Fruit fly (Drosophila melanogaster) whole organism, embryonic: ENCODE data around the gene dunk.

ENCODE experiments used
- Abd-B ChIP-seq: fragments of 200-800 bp; sonication (Bioruptor generic); optimal IDR thresholded peaks from 2 replicates; lab custom pipeline; 2018; ENCODE audit warnings: missing biosample characterization, mild to moderate bottlenecking, missing genetic modification characterization, moderate library complexity
- CG10321 ChIP-seq: fragments of 200-800 bp; sonication (Bioruptor generic); IDR thresholded peaks from 2 replicates; pipeline ENCODE4 v1.3.6; 2022; ENCODE audit warnings: missing biosample characterization, missing genetic modification characterization
- CG10979 ChIP-seq: fragments of 200-800 bp; sonication (Bioruptor generic); optimal IDR thresholded peaks from 2 replicates; lab custom pipeline; 2018; ENCODE audit warnings: missing biosample characterization, mild to moderate bottlenecking, missing genetic modification characterization, moderate library complexity
- CG1233 ChIP-seq: fragments of 200-800 bp; sonication (Bioruptor generic); optimal IDR thresholded peaks from 4 replicates; lab custom pipeline; 2018; ENCODE audit warnings: missing biosample characterization, mild to moderate bottlenecking, missing genetic modification characterization
- CG15514 ChIP-seq: fragments of 200-800 bp; sonication (Bioruptor generic); optimal IDR thresholded peaks from 3 replicates; lab custom pipeline; 2017; ENCODE audit warnings: missing biosample characterization, missing genetic modification characterization, mild to moderate bottlenecking, moderate library complexity, missing genetic modification reagents
- CG1647 ChIP-seq: fragments of 200-800 bp; sonication (Bioruptor generic); optimal IDR thresholded peaks from 3 replicates; lab custom pipeline; 2016; ENCODE audit warnings: missing biosample characterization, missing genetic modification characterization
- CG2116 ChIP-seq: fragments of 200-800 bp; sonication (Bioruptor generic); optimal IDR thresholded peaks from 3 replicates; lab custom pipeline; 2018; ENCODE audit warnings: missing biosample characterization, mild to moderate bottlenecking, missing genetic modification characterization
- CG2875 ChIP-seq: fragments of 200-800 bp; sonication (Bioruptor generic); optimal IDR thresholded peaks from 2 replicates; lab custom pipeline; 2017; ENCODE audit warnings: missing biosample characterization, mild to moderate bottlenecking, missing genetic modification characterization, missing genetic modification reagents
- CG32767 ChIP-seq: fragments of 200-800 bp; sonication (Bioruptor generic); IDR thresholded peaks from 2 replicates; pipeline ENCODE4 v1.3.6; 2022; ENCODE audit warnings: missing biosample characterization, missing genetic modification characterization
- CG32772 ChIP-seq: fragments of 200-800 bp; sonication (Bioruptor generic); IDR thresholded peaks from 2 replicates; pipeline ENCODE4 v1.3.6; 2022; ENCODE audit warnings: missing biosample characterization, missing genetic modification characterization
- CG3281 ChIP-seq: fragments of 200-800 bp; sonication (Bioruptor generic); optimal IDR thresholded peaks from 3 replicates; lab custom pipeline; 2017; ENCODE audit warnings: missing biosample characterization, mild to moderate bottlenecking, missing genetic modification characterization
- CG34224 ChIP-seq: fragments of 200-800 bp; sonication (Bioruptor generic); IDR thresholded peaks from 3 replicates; pipeline ENCODE4 v1.3.6; 2022; ENCODE audit warnings: missing biosample characterization, missing genetic modification characterization; ENCODE audit not compliant: partially characterized antibody
- CG4404 ChIP-seq: fragments of 200-800 bp; sonication (Bioruptor generic); IDR thresholded peaks from 2 replicates; pipeline ENCODE4 v1.3.6; 2022; ENCODE audit warnings: missing biosample characterization, missing genetic modification characterization
- CG4424 ChIP-seq: fragments of 200-800 bp; sonication (Bioruptor generic); optimal IDR thresholded peaks from 3 replicates; lab custom pipeline; 2016; ENCODE audit warnings: missing biosample characterization, missing genetic modification characterization
- CG7745 ChIP-seq: fragments of 200-800 bp; sonication (Bioruptor generic); optimal IDR thresholded peaks from 2 replicates; lab custom pipeline; 2018; ENCODE audit warnings: missing biosample characterization, mild to moderate bottlenecking, missing genetic modification characterization, moderate library complexity
- CG8944 ChIP-seq: fragments of 200-800 bp; sonication (Bioruptor generic); optimal IDR thresholded peaks from 3 replicates; lab custom pipeline; 2016; ENCODE audit warnings: missing biosample characterization, missing genetic modification characterization
- D ChIP-seq, 2 experiments: fragments of 200-800 bp in 1 of 2; fragments of >200 bp in 1 of 2; sonication (Bioruptor generic) in 1 of 2; optimal IDR thresholded peaks; 2 replicates in 1 of 2; 3 replicates in 1 of 2; lab custom pipeline; 2017; ENCODE audit warnings: mild to moderate bottlenecking in 1 of 2, missing biosample characterization in 1 of 2, missing genetic modification characterization in 1 of 2, missing genetic modification reagents in 1 of 2
- Dip3 ChIP-seq: fragments of 200-800 bp; sonication (Bioruptor generic); optimal IDR thresholded peaks from 3 replicates; lab custom pipeline; 2016; ENCODE audit warnings: missing biosample characterization, missing genetic modification characterization
- Doc3 ChIP-seq: fragments of 200-800 bp; sonication (Bioruptor generic); IDR thresholded peaks from 3 replicates; pipeline ENCODE4 v1.3.6; 2022; ENCODE audit warnings: missing biosample characterization, missing genetic modification characterization; ENCODE audit not compliant: partially characterized antibody
- Gsc ChIP-seq: fragments of 200-800 bp; sonication (Bioruptor generic); IDR thresholded peaks from 2 replicates; pipeline ENCODE4 v1.3.6; 2022; ENCODE audit warnings: missing biosample characterization, missing genetic modification characterization
- NFAT ChIP-seq: fragments of 200-800 bp; sonication (Bioruptor generic); IDR thresholded peaks from 2 replicates; pipeline ENCODE4 v1.3.6; 2022; ENCODE audit warnings: missing biosample characterization, missing genetic modification characterization
- Nf-YA ChIP-seq: fragments of 200-800 bp; sonication (Bioruptor generic); IDR thresholded peaks from 2 replicates; pipeline ENCODE4 v1.3.6; 2022; ENCODE audit warnings: missing biosample characterization, missing genetic modification characterization
- Side ChIP-seq: fragments of 200-800 bp; sonication (Bioruptor generic); optimal IDR thresholded peaks from 2 replicates; lab custom pipeline; 2016; ENCODE audit warnings: missing biosample characterization, missing genetic modification characterization
- Sry-δ ChIP-seq: fragments of 200-800 bp; sonication (Bioruptor generic); optimal IDR thresholded peaks from 2 replicates; lab custom pipeline; 2016; ENCODE audit warnings: missing biosample characterization, missing genetic modification characterization
- Taf1 ChIP-seq: fragments of 200-800 bp; sonication (Bioruptor generic); IDR thresholded peaks from 2 replicates; pipeline ENCODE4 v1.3.6; 2022; ENCODE audit warnings: missing biosample characterization, missing genetic modification characterization
- abd-A ChIP-seq: fragments of 200-800 bp; sonication (Bioruptor generic); optimal IDR thresholded peaks from 3 replicates; lab custom pipeline; 2019; ENCODE audit warnings: missing biosample characterization, mild to moderate bottlenecking, missing genetic modification characterization, moderate library complexity
- bab2 ChIP-seq: fragments of 200-800 bp; sonication (Bioruptor generic); optimal IDR thresholded peaks from 2 replicates; lab custom pipeline; 2016; ENCODE audit warnings: missing biosample characterization, missing genetic modification characterization
- cad ChIP-seq: fragments of >200 bp; optimal IDR thresholded peaks from 2 replicates; lab custom pipeline; 2017; ENCODE audit warnings: missing biosample characterization, missing genetic modification characterization
- dm ChIP-seq: fragments of 200-800 bp; sonication (Bioruptor generic); optimal IDR thresholded peaks from 3 replicates; lab custom pipeline; 2016; ENCODE audit warnings: missing biosample characterization, missing genetic modification characterization
- nom ChIP-seq: fragments of 200-800 bp; sonication (Bioruptor generic); optimal IDR thresholded peaks from 2 replicates; lab custom pipeline; 2017; ENCODE audit warnings: missing biosample characterization, missing genetic modification characterization, mild to moderate bottlenecking, moderate library complexity, missing genetic modification reagents
- pros ChIP-seq: fragments of 200-800 bp; sonication (Bioruptor generic); optimal IDR thresholded peaks from 3 replicates; lab custom pipeline; 2019; ENCODE audit warnings: missing biosample characterization, mild to moderate bottlenecking, missing genetic modification characterization, moderate library complexity
- ro ChIP-seq: fragments of 200-800 bp; sonication (Bioruptor generic); IDR thresholded peaks from 2 replicates; pipeline ENCODE4 v1.3.6; 2022; ENCODE audit warnings: missing biosample characterization, missing genetic modification characterization
- sens ChIP-seq: fragments of 200-800 bp; sonication (Bioruptor generic); peaks from one replicate; lab custom pipeline; 2016; ENCODE audit warnings: missing biosample characterization, missing genetic modification characterization
- sob ChIP-seq: fragments of 200-800 bp; sonication (Bioruptor generic); IDR thresholded peaks from 2 replicates; pipeline ENCODE4 v1.3.6; 2022; ENCODE audit warnings: missing biosample characterization, missing genetic modification characterization
- unc-4 ChIP-seq: fragments of 200-800 bp; sonication (Bioruptor generic); IDR thresholded peaks from 2 replicates; pipeline ENCODE4 v1.3.6; 2022; ENCODE audit warnings: missing biosample characterization, missing genetic modification characterization; ENCODE audit not compliant: partially characterized antibody
- zen ChIP-seq: fragments of 200-800 bp; sonication (Bioruptor generic); optimal IDR thresholded peaks from 3 replicates; lab custom pipeline; 2018; ENCODE audit warnings: missing biosample characterization, mild to moderate bottlenecking, missing genetic modification characterization, moderate library complexity

The dunk gene

dm6 chr2L:22151323-22151722 lies at the start of gene dunk:
Gene dunk, plus strand, starts transcription at chr2L:22151623.
- TF ChIP-seq CG10979 (tag; lab: Kevin White, UChicago), result no peak
- peak; percentile 90 for TF ChIP-seq zen (tag; lab: Kevin White, UChicago)
- no peak for TF ChIP-seq CG10321 (GFP tag; lab: Robert Waterston, UW)
- no peak for TF ChIP-seq Side (GFP tag; lab: Kevin White, UChicago)
- no peak for TF ChIP-seq Nf-YA (GFP tag; lab: Robert Waterston, UW)
- TF ChIP-seq sens, result peak; percentile 45
- no peak for TF ChIP-seq CG4404 (GFP tag; lab: Robert Waterston, UW)
- no peak for TF ChIP-seq CG32772 (GFP tag; lab: Robert Waterston, UW)
- no peak for TF ChIP-seq nom (GFP tag; lab: Kevin White, UChicago)
- TF ChIP-seq CG4424 (GFP tag; lab: Kevin White, UChicago), result no peak
- TF ChIP-seq Gsc (GFP tag; lab: Robert Waterston, UW), result no peak
- TF ChIP-seq cad (GFP tag; lab: Kevin White, UChicago), result peak; percentile 43

- no peak for TF ChIP-seq Gsc (GFP tag; lab: Robert Waterston, UW)
- TF ChIP-seq CG7745 (tag; lab: Kevin White, UChicago), result no peak
These were observed 47.1 kb upstream of the dunk start, which contains the start of gene tplus3b for dm6 chr2L:22104301-22104700. Gene tplus3b, minus strand, starts transcription at chr2L:22104401.

- TF ChIP-seq CG3281 (GFP tag; lab: Kevin White, UChicago) (no peak), Dip3 (no peak), NFAT (GFP tag; lab: Robert Waterston, UW) (no peak), sob (GFP tag; lab: Robert Waterston, UW) (no peak), CG1233 (GFP tag; lab: Kevin White, UChicago) (no peak), dm (no peak), ro (no peak), unc-4 (GFP tag; lab: Robert Waterston, UW) (no peak), Abd-B (GFP tag; lab: Kevin White, UChicago) (no peak), CG2116 (GFP tag; lab: Kevin White, UChicago) (no peak), pros (GFP tag; lab: Kevin White, UChicago) (no peak), bab2 (no peak)
These were observed 46.0 kb upstream of the dunk start, which contains the start of gene CG15219 for dm6 chr2L:22105412-22105811. Gene CG15219, minus strand, starts transcription at chr2L:22105512.

- no peak for TF ChIP-seq CG1647 (GFP tag; lab: Kevin White, UChicago)
- TF ChIP-seq Doc3, result no peak
- TF ChIP-seq CG32767, result no peak
- TF ChIP-seq CG34224 (GFP tag; lab: Robert Waterston, UW), result no peak
- TF ChIP-seq Sry-δ, result no peak
- no peak for TF ChIP-seq CG2875
- TF ChIP-seq CG8944 (GFP tag; lab: Kevin White, UChicago), result no peak
- no peak for TF ChIP-seq CG15514 (GFP tag; lab: Kevin White, UChicago)
- TF ChIP-seq abd-A (tag; lab: Kevin White, UChicago), result no peak
- no peak for TF ChIP-seq Taf1 (GFP tag; lab: Robert Waterston, UW)
These were observed 44.2 kb upstream of the dunk start, which contains the start of gene CG10834 for dm6 chr2L:22107204-22107603. Gene CG10834, minus strand, starts transcription at chr2L:22107304.

- TF ChIP-seq D (optimal IDR thresholded peaks at IDR 0.05; lab: Kevin White, UChicago) (no peak), D (GFP tag; optimal IDR thresholded peaks at IDR 0.05; lab: Kevin White, UChicago) (no peak), sens (peak; percentile 16)
These were observed 42.8 kb upstream of the dunk start, which contains the start of gene CG6675 for dm6 chr2L:22108664-22109063. Gene CG6675, plus strand, starts transcription at chr2L:22108964.
